Worm (Caenorhabditis elegans) whole organism, L3 larva: ENCODE results near the gene clec-148.

Experiments
- ama-1 ChIP-seq: fragments of 150-350 bp; optimal IDR thresholded peaks from 2 replicates; lab custom pipeline; 2018
- egl-27 ChIP-seq: sonication (generic microtip); optimal IDR thresholded peaks from 4 replicates; lab custom pipeline; 2017; ENCODE audit warnings: missing biosample characterization, missing genetic modification reagents, missing genetic modification characterization
- elt-2 ChIP-seq: sonication (generic microtip); optimal IDR thresholded peaks from 2 replicates; lab custom pipeline; 2016; ENCODE audit warnings: missing genetic modification reagents, mild to moderate bottlenecking, missing genetic modification characterization, missing compliant biosample characterization
- fos-1 ChIP-seq: fragments of 150-350 bp; optimal IDR thresholded peaks from 2 replicates; lab custom pipeline; 2014; ENCODE audit warnings: missing biosample characterization, missing genetic modification characterization
- nhr-237 ChIP-seq: fragments of 150-350 bp; optimal IDR thresholded peaks from 2 replicates; lab custom pipeline; 2014; ENCODE audit warnings: missing biosample characterization, missing genetic modification characterization
- nhr-67 ChIP-seq: fragments of 150-350 bp; optimal IDR thresholded peaks from 2 replicates; lab custom pipeline; 2014; ENCODE audit warnings: missing biosample characterization, missing genetic modification characterization
- nhr-76 ChIP-seq: fragments of 150-350 bp; sonication (generic microtip); optimal IDR thresholded peaks from 5 replicates; lab custom pipeline; 2014; ENCODE audit warnings: missing biosample characterization, missing genetic modification characterization
- ztf-4 ChIP-seq: fragments of 150-350 bp; optimal IDR thresholded peaks from 2 replicates; lab custom pipeline; 2014; ENCODE audit warnings: missing biosample characterization, missing genetic modification characterization

ce11 chrIII:146369-146768 lies 29.3 kb downstream of the clec-148 start, which contains the start of gene fbxb-84:
- TF ChIP-seq nhr-67 (tag; lab: Kevin White, UChicago), result no peak
- no peak for TF ChIP-seq nhr-76
- TF ChIP-seq egl-27, result no peak
- TF ChIP-seq ztf-4 (tag; lab: Kevin White, UChicago), result no peak
- no peak for TF ChIP-seq fos-1 (tag; lab: Kevin White, UChicago)
- no peak for TF ChIP-seq nhr-237 (tag; lab: Kevin White, UChicago)
- no peak for TF ChIP-seq elt-2 (tag; lab: Kevin White, UChicago)
- TF ChIP-seq ama-1 (lab: Kevin White, UChicago), result no peak
